Fruit fly (Drosophila melanogaster): ENCODE data around the gene Pus1.

Gene Pus1

dm6 chr3R:20633984-20634446 lies 41.5 kb upstream of the Pus1 start (continued):
- TF ChIP-seq Bgb (GFP tag; IDR thresholded peaks at IDR 0.05; ENCODE audit: partially characterized antibody), result no peak
- TF ChIP-seq Doc2 (GFP tag; IDR thresholded peaks at IDR 0.05), result no peak
- no peak for TF ChIP-seq H15 (GFP tag; IDR thresholded peaks at IDR 0.05)
- no peak for TF ChIP-seq kni (GFP tag; optimal IDR thresholded peaks at IDR 0.05)
- peak; percentile 16 for TF ChIP-seq Max (GFP tag; optimal IDR thresholded peaks at IDR 0.05)
- no peak for TF ChIP-seq hth (optimal IDR thresholded peaks at IDR 0.05)
- TF ChIP-seq CG2202 (tag; optimal IDR thresholded peaks at IDR 0.05), result peak; percentile 32
- TF ChIP-seq jumu (GFP tag; optimal IDR thresholded peaks at IDR 0.05), result peak; percentile 69
- no peak for TF ChIP-seq ash1 (GFP tag; optimal IDR thresholded peaks at IDR 0.05)
- peak; percentile 85 for TF ChIP-seq sug (tag; optimal IDR thresholded peaks at IDR 0.05)
- TF ChIP-seq Xrp1 (GFP tag; IDR thresholded peaks at IDR 0.05), result peak; percentile 73
- peak; percentile 39; the same call in 1 of the 2 replicates for TF ChIP-seq Rx (GFP tag; IDR thresholded peaks at IDR 0.05)
- TF ChIP-seq CG1647 (GFP tag; optimal IDR thresholded peaks at IDR 0.05), result no peak
- no peak for TF ChIP-seq MTF-1 (GFP tag; optimal IDR thresholded peaks at IDR 0.05; ENCODE audit: borderline replicate concordance)
- TF ChIP-seq Vsx1 (GFP tag; optimal IDR thresholded peaks at IDR 0.05), result no peak
- peak; percentile 45 for TF ChIP-seq ems (GFP tag; optimal IDR thresholded peaks at IDR 0.05)
- TF ChIP-seq CG3847 (GFP tag; IDR thresholded peaks at IDR 0.05), result peak; percentile 57
- peak; percentile 78 for TF ChIP-seq CG8944 (GFP tag; optimal IDR thresholded peaks at IDR 0.05)
- no peak for TF ChIP-seq mirr (GFP tag; optimal IDR thresholded peaks at IDR 0.05)
- peak; percentile 35 for TF ChIP-seq CG15696 (tag; optimal IDR thresholded peaks at IDR 0.05)
- TF ChIP-seq Sin3A (optimal IDR thresholded peaks at IDR 0.05), result no peak
- TF ChIP-seq Asciz (GFP tag; optimal IDR thresholded peaks at IDR 0.05), result no peak
- peak; percentile 78 for TF ChIP-seq Fer1 (GFP tag; optimal IDR thresholded peaks at IDR 0.05)
- TF ChIP-seq lilli (GFP tag; optimal IDR thresholded peaks at IDR 0.05), result peak; percentile 79
- TF ChIP-seq CG10979 (tag; optimal IDR thresholded peaks at IDR 0.05), result peak; percentile 66
- no peak for TF ChIP-seq Elba2 (GFP tag; optimal IDR thresholded peaks at IDR 0.05)
- peak; percentile 62 for TF ChIP-seq zfh1 (GFP tag; IDR thresholded peaks at IDR 0.05)
- TF ChIP-seq Sox100B (GFP tag; optimal IDR thresholded peaks at IDR 0.05), result no peak
- no peak for TF ChIP-seq nerfin-2 (GFP tag; IDR thresholded peaks at IDR 0.05; ENCODE audit: partially characterized antibody)
- peak; percentile 50 for TF ChIP-seq wor (GFP tag; IDR thresholded peaks at IDR 0.05)
- TF ChIP-seq CG10654 (GFP tag; optimal IDR thresholded peaks at IDR 0.05), result peak; percentile 54
- peak; percentile 67 for TF ChIP-seq ranshi (GFP tag; IDR thresholded peaks at IDR 0.05)
- TF ChIP-seq BtbVII (GFP tag; optimal IDR thresholded peaks at IDR 0.05), result peak; percentile 68
- peak; percentile 11 for TF ChIP-seq Bdp1 (GFP tag; optimal IDR thresholded peaks at IDR 0.05)
- no peak for TF ChIP-seq CG2129 (GFP tag; IDR thresholded peaks at IDR 0.05; ENCODE audit: partially characterized antibody)
- no peak for TF ChIP-seq CG30020 (tag; optimal IDR thresholded peaks at IDR 0.05)
- peak; percentile 68 for TF ChIP-seq Hsf (GFP tag; optimal IDR thresholded peaks at IDR 0.05)
- TF ChIP-seq HLH3B (GFP tag; IDR thresholded peaks at IDR 0.05), result peak; percentile 46; the same call in 1 of the 2 replicates
- TF ChIP-seq Ets65A (GFP tag), result peak; percentile 93
- no peak for TF ChIP-seq btn (GFP tag; optimal IDR thresholded peaks at IDR 0.05)
- TF ChIP-seq CG9215 (GFP tag; IDR thresholded peaks at IDR 0.05), result peak; percentile 61
- peak; percentile 61 for TF ChIP-seq CG32772 (GFP tag; IDR thresholded peaks at IDR 0.05)
- peak; percentile 60 for TF ChIP-seq CG13775 (GFP tag; optimal IDR thresholded peaks at IDR 0.05)
- TF ChIP-seq CG10366 (GFP tag; IDR thresholded peaks at IDR 0.05), result peak; percentile 68; the same call in 1 of the 2 replicates
- peak; percentile 64 for TF ChIP-seq Bteb2 (GFP tag; optimal IDR thresholded peaks at IDR 0.05)
- TF ChIP-seq shn (GFP tag; optimal IDR thresholded peaks at IDR 0.05), result peak; percentile 75
- no peak for TF ChIP-seq odd (GFP tag; optimal IDR thresholded peaks at IDR 0.05)
- peak; percentile 79 for TF ChIP-seq CG30403 (GFP tag; optimal IDR thresholded peaks at IDR 0.05)
- TF ChIP-seq CG3995 (GFP tag; optimal IDR thresholded peaks at IDR 0.05), result peak; percentile 41
- no peak for TF ChIP-seq CG13296 (GFP tag; optimal IDR thresholded peaks at IDR 0.05)
- TF ChIP-seq CG5953 (GFP tag; IDR thresholded peaks at IDR 0.05), result no peak
- peak; percentile 13 for TF ChIP-seq sima (GFP tag; optimal IDR thresholded peaks at IDR 0.05)

Measured in whole organism, embryonic.